Worm (Caenorhabditis elegans): ENCODE results near the gene gst-30.

The gst-30 gene

DNA sequence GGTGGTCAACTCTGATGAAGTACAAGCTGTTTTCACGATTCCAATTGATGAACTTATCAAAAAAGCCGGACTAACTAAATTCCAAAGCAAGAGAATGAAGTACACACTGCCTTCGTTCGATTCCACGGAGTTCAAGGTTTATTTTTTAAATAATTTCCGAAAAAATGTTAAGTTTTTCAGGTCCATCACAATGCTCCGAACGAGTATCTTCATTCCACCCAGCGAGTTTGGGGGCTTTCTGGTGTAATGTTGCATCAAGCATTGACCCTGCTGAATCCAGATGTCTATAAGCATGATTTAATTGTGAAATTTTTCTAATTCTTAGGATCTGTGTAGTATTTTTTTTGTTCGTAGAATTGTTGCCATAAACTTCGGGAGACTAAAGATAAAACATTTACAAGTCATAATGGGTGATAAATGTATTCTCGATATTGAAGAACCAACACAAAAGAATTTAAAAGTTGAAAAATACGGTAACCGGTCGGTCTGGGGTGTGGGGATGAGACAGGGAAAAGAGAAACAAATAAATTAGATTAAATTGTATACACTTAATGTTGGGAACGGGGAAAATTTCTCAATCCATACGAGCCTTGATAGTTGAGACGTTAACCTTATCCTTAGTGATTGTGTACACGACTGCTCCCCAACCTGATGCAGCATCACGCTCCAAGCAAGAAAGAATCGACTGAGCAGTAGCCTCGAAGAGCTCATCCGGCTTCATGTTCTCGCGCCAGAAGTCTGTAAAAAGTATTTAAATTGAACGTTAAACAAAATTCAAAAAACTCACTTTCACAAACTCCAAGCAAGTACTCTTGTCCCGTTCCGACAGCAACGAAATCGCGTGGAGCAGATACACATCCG, 19.5 kb upstream of the gst-30 start (continued):
- TF ChIP-seq aptf-3 (GFP tag; IDR thresholded peaks at IDR 0.05) (no peak), ceh-100 (GFP tag; IDR thresholded peaks at IDR 0.05) (no peak), Y67H2A.10 (GFP tag; conservative IDR thresholded peaks at IDR 0.05) (no peak), F10E7.11 (tag; optimal IDR thresholded peaks at IDR 0.05) (no peak), ztf-26 (tag; optimal IDR thresholded peaks at IDR 0.05) (no peak), snpc-4 (GFP tag; optimal IDR thresholded peaks at IDR 0.05) (no peak), snpc-4 (tag; optimal IDR thresholded peaks at IDR 0.05) (peak in 1 of 4 experiments; percentile 7), egl-44 (GFP tag; IDR thresholded peaks at IDR 0.05) (no peak), ztf-22 (GFP tag; optimal IDR thresholded peaks at IDR 0.05) (no peak), Y53G8AR.9 (GFP tag; conservative IDR thresholded peaks at IDR 0.05) (peak; percentile 24; the same call in 1 of the 2 replicates), madf-6 (GFP tag; IDR thresholded peaks at IDR 0.05) (peak; percentile 50), cebp-1 (GFP tag; IDR thresholded peaks at IDR 0.05) (no peak), cebp-1 (tag; optimal IDR thresholded peaks at IDR 0.05) (peak; percentile 27), unc-62 (GFP tag; optimal IDR thresholded peaks at IDR 0.05) (no peak), lin-26 (GFP tag; IDR thresholded peaks at IDR 0.05) (no peak), nhr-179 (tag; optimal IDR thresholded peaks at IDR 0.05) (no peak)

DNA sequence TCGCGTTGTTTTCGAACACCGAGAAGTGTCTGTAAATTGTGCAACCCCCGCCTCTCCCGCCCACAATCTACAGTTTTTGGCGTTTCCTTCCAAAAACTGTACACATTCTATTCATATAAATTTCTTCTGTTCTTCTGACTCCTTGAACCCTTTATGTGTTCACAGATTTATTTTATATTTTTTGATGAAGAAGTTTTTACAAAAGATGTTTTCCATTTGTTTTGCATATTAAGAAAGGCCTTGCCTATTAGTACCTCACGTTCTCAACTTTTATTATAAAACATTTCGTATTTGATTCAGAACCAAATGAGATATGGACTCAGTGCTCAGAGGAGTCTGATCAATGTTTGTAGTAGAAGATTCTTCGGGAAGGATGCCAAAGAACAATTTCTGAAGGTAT, 18.4 kb upstream of the gst-30 start, which contains the start of gene ndx-3:
TSS of gene ndx-3 (plus strand) at position 301 of the 400 bp plus-strand sequence.
- TF ChIP-seq ztf-6 (GFP tag; IDR thresholded peaks at IDR 0.05) (no peak), F33H1.4 (GFP tag; IDR thresholded peaks at IDR 0.05) (no peak)

DNA sequence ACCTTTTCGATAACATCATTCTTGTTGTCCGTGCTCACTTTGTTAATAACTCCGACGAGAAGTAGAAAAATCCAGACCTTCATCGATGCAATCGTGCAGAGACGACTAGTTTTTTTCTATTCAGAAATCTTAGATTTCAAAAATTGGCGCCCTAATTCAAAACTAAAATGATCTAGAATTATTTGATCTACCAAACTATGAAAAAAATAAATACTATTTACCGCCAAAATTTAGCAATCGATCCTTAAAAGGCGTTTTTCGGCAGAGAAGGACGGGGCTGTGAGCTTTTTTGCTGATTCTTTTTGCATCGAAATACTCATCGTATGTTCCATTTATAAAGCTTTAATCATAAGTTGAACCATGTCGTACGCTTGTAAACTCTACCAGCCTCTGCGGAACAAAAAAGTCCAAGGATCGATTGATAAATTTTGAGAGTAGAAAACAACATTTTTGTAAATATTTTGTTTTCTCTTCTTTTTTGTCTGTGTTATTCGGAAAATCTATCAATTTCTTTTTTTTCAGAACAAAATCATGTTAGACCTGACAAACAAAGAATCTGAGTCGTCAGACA, 14.6 kb upstream of the gst-30 start, which contains the start of the genes try-1 and zyg-12:
TSS of gene try-1 (minus strand) at position 148 of the 571 bp plus-strand sequence.
TSS of gene zyg-12 (plus strand) at position 521 of the 571 bp plus-strand sequence.
- TF ChIP-seq snpc-3.4 (tag; optimal IDR thresholded peaks at IDR 0.05), result peak; percentile 43
- TF ChIP-seq F33H1.4 (GFP tag; IDR thresholded peaks at IDR 0.05), result 0 out of 2 replicates have a peak, but pooled peaks have one; percentile 18
- 0 out of 2 replicates have a peak, but pooled peaks have one; percentile 11 for TF ChIP-seq hmg-1.2 (GFP tag; IDR thresholded peaks at IDR 0.05)
- peak; percentile 35 for TF ChIP-seq lsl-1 (GFP tag; optimal IDR thresholded peaks at IDR 0.05)
- TF ChIP-seq dpff-1 (tag; optimal IDR thresholded peaks at IDR 0.05), result no peak
- TF ChIP-seq sdz-38 (tag; optimal IDR thresholded peaks at IDR 0.05), result no peak
- TF ChIP-seq C06A6.2 (GFP tag; conservative IDR thresholded peaks at IDR 0.05), result no peak
- TF ChIP-seq dpl-1 (GFP tag; optimal IDR thresholded peaks at IDR 0.05), result peak; percentile 16
- no peak for TF ChIP-seq sptf-2 (GFP tag; optimal IDR thresholded peaks at IDR 0.05)
- no peak for TF ChIP-seq Y56A3A.18 (GFP tag; IDR thresholded peaks at IDR 0.05)
- 0 out of 2 replicates have a peak, but pooled peaks have one; percentile 42 for TF ChIP-seq madf-3 (GFP tag; IDR thresholded peaks at IDR 0.05)
- TF ChIP-seq madf-8 (GFP tag; conservative IDR thresholded peaks at IDR 0.05), result peak; percentile 51
- TF ChIP-seq xnd-1 (tag; optimal IDR thresholded peaks at IDR 0.05), result peak; percentile 47
- TF ChIP-seq efl-1 (GFP tag; optimal IDR thresholded peaks at IDR 0.05), result peak; percentile 64
- TF ChIP-seq madf-6 (GFP tag; IDR thresholded peaks at IDR 0.05), result peak; percentile 78
- peak; percentile 17; the same call in 1 of the 2 replicates for TF ChIP-seq ceh-91 (GFP tag; IDR thresholded peaks at IDR 0.05)

DNA sequence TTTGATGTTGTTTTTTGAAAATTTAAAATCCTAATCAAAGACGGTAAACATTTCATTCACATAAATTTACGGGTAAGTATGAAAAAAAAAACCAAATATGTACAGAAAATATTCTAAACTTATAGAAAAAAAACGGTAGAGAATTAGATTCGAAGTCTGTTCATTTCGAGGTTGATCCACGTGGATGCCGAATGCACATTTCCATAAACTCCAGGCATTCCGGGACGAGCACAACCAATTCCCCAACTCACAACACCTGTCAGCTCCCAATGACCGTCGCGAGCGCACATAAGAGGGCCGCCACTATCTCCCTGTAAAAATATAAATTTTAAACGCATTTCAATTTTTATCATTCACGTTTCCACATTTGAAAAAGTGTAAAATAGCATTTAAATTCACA, 13.3 kb upstream of the gst-30 start:
- TF ChIP-seq attf-3 (GFP tag; conservative IDR thresholded peaks at IDR 0.05), result no peak
- TF ChIP-seq gei-17 (GFP tag; optimal IDR thresholded peaks at IDR 0.05), result no peak
- peak; percentile 4; the same call in 1 of the 2 replicates for TF ChIP-seq hmg-1.2 (GFP tag; IDR thresholded peaks at IDR 0.05)
- 0 out of 2 replicates have a peak, but pooled peaks have one; percentile 10 for TF ChIP-seq nfyb-1 (GFP tag; IDR thresholded peaks at IDR 0.05)
- no peak for TF ChIP-seq ZK185.1 (tag; optimal IDR thresholded peaks at IDR 0.05; ENCODE audit: poor library complexity, severe bottlenecking)
- TF ChIP-seq C17E4.6 (GFP tag; IDR thresholded peaks at IDR 0.05), result peak; percentile 52; the same call in 1 of the 2 replicates
- no peak for TF ChIP-seq egl-44 (GFP tag; IDR thresholded peaks at IDR 0.05)
- 0 out of 2 replicates have a peak, but pooled peaks have one; percentile 47 for TF ChIP-seq Y53G8AR.9 (GFP tag; conservative IDR thresholded peaks at IDR 0.05)
- TF ChIP-seq repo-1 (tag; optimal IDR thresholded peaks at IDR 0.05), result peak; percentile 63
- TF ChIP-seq Y67H2A.10 (GFP tag; conservative IDR thresholded peaks at IDR 0.05), result no peak
- no peak for TF ChIP-seq unc-62 (GFP tag; optimal IDR thresholded peaks at IDR 0.05)
- TF ChIP-seq bed-2 (GFP tag; IDR thresholded peaks at IDR 0.05), result no peak
- TF ChIP-seq hlh-12 (tag; optimal IDR thresholded peaks at IDR 0.05), result no peak
- TF ChIP-seq madf-6 (GFP tag; IDR thresholded peaks at IDR 0.05), result peak; percentile 43
- TF ChIP-seq ekl-4 (GFP tag; IDR thresholded peaks at IDR 0.05), result 0 out of 2 replicates have a peak, but pooled peaks have one; percentile 17
- no peak for TF ChIP-seq snpc-4 (GFP tag; optimal IDR thresholded peaks at IDR 0.05)
- no peak for TF ChIP-seq snpc-4 (tag; optimal IDR thresholded peaks at IDR 0.05)

Data from whole organism, young adult.